Fruit fly (Drosophila melanogaster): ENCODE measurements around the gene CG4119.

Gene CG4119

DNA sequence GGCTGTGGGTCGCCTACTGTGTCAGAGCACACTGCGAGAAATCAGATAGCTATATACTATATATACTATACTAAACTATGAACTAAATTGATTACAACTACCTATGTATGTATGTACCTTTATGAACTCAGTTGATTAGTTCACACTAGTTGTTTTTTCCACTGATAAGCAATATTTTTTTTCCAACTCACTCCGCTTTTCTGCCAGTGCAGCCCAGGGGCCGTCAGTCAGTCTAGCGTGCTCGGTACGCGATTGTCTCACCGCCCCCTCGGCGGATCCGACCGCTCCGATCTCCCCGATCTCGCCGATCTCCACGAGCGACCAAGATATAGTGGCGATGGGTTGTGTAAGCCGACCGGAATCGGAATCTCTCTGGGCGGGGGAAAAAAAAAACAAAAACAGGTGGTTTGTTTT, 40.1 kb downstream of the CG4119 start (continued):
- TF ChIP-seq pros (GFP tag; optimal IDR thresholded peaks at IDR 0.05) (no peak), cg (GFP tag; optimal IDR thresholded peaks at IDR 0.05) (no peak), sna (GFP tag; IDR thresholded peaks at IDR 0.05; ENCODE audit: partially characterized antibody) (no peak), chm (GFP tag; IDR thresholded peaks at IDR 0.05) (peak; percentile 83), CG13424 (tag; optimal IDR thresholded peaks at IDR 0.05) (peak; percentile 79), bbx (GFP tag; IDR thresholded peaks at IDR 0.05; ENCODE audit: partially characterized antibody) (no peak), Neu2 (GFP tag; optimal IDR thresholded peaks at IDR 0.05; ENCODE audit: borderline replicate concordance) (no peak), CG3163 (GFP tag; optimal IDR thresholded peaks at IDR 0.05) (no peak), Poxn (GFP tag; IDR thresholded peaks at IDR 0.05) (peak; percentile 72), peb (GFP tag; IDR thresholded peaks at IDR 0.05) (peak; percentile 82), ERR (GFP tag; optimal IDR thresholded peaks at IDR 0.05) (no peak), zen2 (GFP tag; IDR thresholded peaks at IDR 0.05; ENCODE audit: partially characterized antibody) (no peak), jing (GFP tag; optimal IDR thresholded peaks at IDR 0.05) (peak; percentile 41), HHEX (GFP tag; optimal IDR thresholded peaks at IDR 0.05) (peak; percentile 87), CG4424 (GFP tag; optimal IDR thresholded peaks at IDR 0.05) (peak; percentile 78), CG2712 (tag; optimal IDR thresholded peaks at IDR 0.05) (peak; percentile 84), fru (optimal IDR thresholded peaks at IDR 0.05) (no peak), CG17359 (tag; optimal IDR thresholded peaks at IDR 0.05) (peak; percentile 88), croc (GFP tag; conservative IDR thresholded peaks at IDR 0.05) (peak; percentile 77; the same call in 2 of the 3 replicates), CHES-1-like (GFP tag; optimal IDR thresholded peaks at IDR 0.05) (peak; percentile 27), B-H1 (GFP tag; IDR thresholded peaks at IDR 0.05) (peak; percentile 89), CG14965 (GFP tag; optimal IDR thresholded peaks at IDR 0.05; ENCODE audit: borderline replicate concordance) (no peak), sr (GFP tag; IDR thresholded peaks at IDR 0.05) (peak; percentile 70; the same call in 2 of the 3 replicates), sug (tag; optimal IDR thresholded peaks at IDR 0.05) (peak; percentile 80), Nf-YA (GFP tag; IDR thresholded peaks at IDR 0.05) (peak; percentile 88), CG34224 (GFP tag; IDR thresholded peaks at IDR 0.05; ENCODE audit: partially characterized antibody) (no peak), pfk (GFP tag; optimal IDR thresholded peaks at IDR 0.05) (no peak), gfzf (GFP tag; optimal IDR thresholded peaks at IDR 0.05) (no peak), abd-A (tag; optimal IDR thresholded peaks at IDR 0.05) (no peak), D (optimal IDR thresholded peaks at IDR 0.05) (no peak), D (GFP tag; optimal IDR thresholded peaks at IDR 0.05) (peak; percentile 70), Dfd (GFP tag; optimal IDR thresholded peaks at IDR 0.05) (no peak), nerfin-1 (tag; optimal IDR thresholded peaks at IDR 0.05) (peak; percentile 62), CG10959 (GFP tag; IDR thresholded peaks at IDR 0.05) (peak; percentile 47), Elba2 (GFP tag; optimal IDR thresholded peaks at IDR 0.05) (no peak), Doc3 (GFP tag; IDR thresholded peaks at IDR 0.05; ENCODE audit: partially characterized antibody) (no peak), CkIIα-i1 (GFP tag; IDR thresholded peaks at IDR 0.05) (0 out of 2 replicates have a peak, but pooled peaks have one; percentile 47), CG11085 (GFP tag; IDR thresholded peaks at IDR 0.05) (peak; percentile 88), slou (GFP tag; optimal IDR thresholded peaks at IDR 0.05) (peak; percentile 35), amos (GFP tag; IDR thresholded peaks at IDR 0.05; ENCODE audit: partially characterized antibody) (no peak), odd (GFP tag; optimal IDR thresholded peaks at IDR 0.05) (peak; percentile 74), lola (GFP tag; optimal IDR thresholded peaks at IDR 0.05) (no peak), tio (GFP tag; optimal IDR thresholded peaks at IDR 0.05) (peak; percentile 35), Lhr (GFP tag; optimal IDR thresholded peaks at IDR 0.05) (no peak), CG6654 (GFP tag; optimal IDR thresholded peaks at IDR 0.05) (peak; percentile 22), maf-S (GFP tag; optimal IDR thresholded peaks at IDR 0.05) (peak; percentile 42), dpn (GFP tag; optimal IDR thresholded peaks at IDR 0.05) (peak; percentile 79 to 82), fd96Cb (tag; optimal IDR thresholded peaks at IDR 0.05) (peak; percentile 81), Hmr (GFP tag; optimal IDR thresholded peaks at IDR 0.05) (peak; percentile 88), CG11093 (GFP tag; IDR thresholded peaks at IDR 0.05) (peak; percentile 90)

Data from whole organism, embryonic.